Fruit fly (Drosophila melanogaster) whole organism, embryonic: ENCODE data around the gene Sgs5bis.

Experiments
- CG17186 ChIP-seq: fragments of 200-800 bp; sonication (Bioruptor generic); optimal IDR thresholded peaks from 3 replicates; lab custom pipeline; 2017; ENCODE audit warnings: missing biosample characterization, missing genetic modification reagents, missing genetic modification characterization
- CG30020 ChIP-seq: fragments of 200-800 bp; optimal IDR thresholded peaks from 2 replicates; lab custom pipeline; 2019; ENCODE audit warnings: missing biosample characterization, mild to moderate bottlenecking, missing genetic modification characterization, moderate library complexity
- CG3163 ChIP-seq: fragments of 200-800 bp; sonication (Bioruptor generic); optimal IDR thresholded peaks from 3 replicates; lab custom pipeline; 2016; ENCODE audit warnings: missing biosample characterization, missing genetic modification characterization
- Hr39 ChIP-seq: fragments of >200 bp; optimal IDR thresholded peaks from 2 replicates; lab custom pipeline; 2017
- Rx ChIP-seq: fragments of 200-800 bp; sonication (Bioruptor generic); IDR thresholded peaks from 2 replicates; pipeline ENCODE4 v1.3.6; 2022; ENCODE audit warnings: missing biosample characterization, missing genetic modification characterization
- cato ChIP-seq: fragments of 200-800 bp; sonication (Bioruptor generic); optimal IDR thresholded peaks from 2 replicates; lab custom pipeline; 2016; ENCODE audit warnings: missing biosample characterization, missing genetic modification characterization, borderline replicate concordance
- crc ChIP-seq: fragments of 200-800 bp; sonication (Bioruptor generic); optimal IDR thresholded peaks from 2 replicates; lab custom pipeline; 2016; ENCODE audit warnings: missing biosample characterization, missing genetic modification characterization
- fd96Cb ChIP-seq: fragments of 200-800 bp; sonication (Bioruptor generic); optimal IDR thresholded peaks from 2 replicates; lab custom pipeline; 2018; ENCODE audit warnings: missing biosample characterization, mild to moderate bottlenecking, missing genetic modification characterization, moderate library complexity
- insv ChIP-seq, 2 experiments: fragments of 200-800 bp; sonication (Bioruptor generic); optimal IDR thresholded peaks; 3 replicates each; lab custom pipeline; 2016 to 2018; ENCODE audit warnings: missing biosample characterization in 2 of 2, missing genetic modification characterization in 2 of 2
- pnt ChIP-seq: fragments of 200-800 bp; sonication (Bioruptor generic); optimal IDR thresholded peaks from 3 replicates; lab custom pipeline; 2016; ENCODE audit warnings: missing biosample characterization, missing genetic modification characterization
- shn ChIP-seq: fragments of 200-800 bp; sonication (Bioruptor generic); optimal IDR thresholded peaks from 3 replicates; lab custom pipeline; 2016; ENCODE audit warnings: missing biosample characterization, missing genetic modification characterization
- sug ChIP-seq: fragments of 200-800 bp; optimal IDR thresholded peaks from 2 replicates; lab custom pipeline; 2019; ENCODE audit warnings: missing biosample characterization, mild to moderate bottlenecking, missing genetic modification characterization, moderate library complexity

DNA sequence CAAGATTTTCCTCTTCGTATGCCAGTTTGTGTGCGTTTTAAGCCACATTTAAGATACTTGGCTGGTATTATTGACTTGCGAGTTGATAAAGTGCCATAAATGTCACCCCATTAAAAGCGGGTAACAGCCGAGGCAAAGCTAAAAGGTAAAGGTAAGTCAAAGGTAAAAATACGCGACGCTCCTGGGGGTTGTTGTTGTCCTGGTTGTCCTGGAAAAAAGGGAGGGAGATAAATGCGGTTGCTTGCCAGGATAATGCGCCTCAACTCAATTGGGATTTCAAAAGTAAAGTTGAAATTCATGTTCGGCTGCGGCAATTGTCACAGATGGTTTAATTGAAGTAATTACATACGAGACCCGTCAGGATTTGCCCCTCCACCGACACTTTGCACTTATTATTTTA, 716 bp upstream of the Sgs5bis start:
- TF ChIP-seq insv (GFP tag; optimal IDR thresholded peaks at IDR 0.05; lab: Kevin White, UChicago) (no peak), CG17186 (GFP tag; lab: Kevin White, UChicago) (no peak), sug (tag; lab: Kevin White, UChicago) (no peak), shn (GFP tag; lab: Kevin White, UChicago) (no peak), crc (GFP tag; lab: Kevin White, UChicago) (no peak), CG3163 (GFP tag; lab: Kevin White, UChicago) (no peak), CG30020 (tag; lab: Kevin White, UChicago) (no peak), pnt (GFP tag; lab: Kevin White, UChicago) (no peak), Hr39 (no peak), fd96Cb (no peak), cato (GFP tag; lab: Kevin White, UChicago) (no peak), Rx (GFP tag; lab: Robert Waterston, UW) (no peak)
